Worm (Caenorhabditis elegans) whole organism, L4 larva: ENCODE measurements around the gene W06G6.20.

Experiments used
- D1046.2 ChIP-seq: fragments of 200-800 bp; sonication (Bioruptor generic); IDR thresholded peaks from 2 replicates; pipeline ENCODE4 v1.3.6; 2022; ENCODE audit warnings: missing genetic modification characterization, missing compliant biosample characterization
- F37D6.2 ChIP-seq: sonication (generic microtip); optimal IDR thresholded peaks from 2 replicates; lab custom pipeline; 2016; ENCODE audit warnings: mild to moderate bottlenecking, missing genetic modification characterization, missing compliant biosample characterization
- F44E2.7 ChIP-seq: fragments of 200-800 bp; sonication (Bioruptor generic); IDR thresholded peaks from 2 replicates; pipeline ENCODE4 v2.1.2; 2022; ENCODE audit warnings: missing genetic modification characterization, missing compliant biosample characterization
- Y48G9A.11 ChIP-seq: fragments of 200-800 bp; sonication (Bioruptor generic); IDR thresholded peaks from 2 replicates; pipeline ENCODE4 v1.3.6; 2022; ENCODE audit warnings: missing genetic modification reagents, missing genetic modification characterization, missing compliant biosample characterization
- ZK337.2 ChIP-seq: fragments of 200-800 bp; sonication (Bioruptor generic); IDR thresholded peaks from 2 replicates; pipeline ENCODE4 v1.3.6; 2022; ENCODE audit warnings: missing genetic modification reagents, missing genetic modification characterization, missing compliant biosample characterization
- ZK546.5 ChIP-seq, 2 experiments: sonication (generic microtip); optimal IDR thresholded peaks; 2 replicates each; lab custom pipeline; 2017; ENCODE audit warnings: missing biosample characterization in 2 of 2, missing genetic modification characterization in 2 of 2
- aha-1 ChIP-seq: fragments of 150-350 bp; peaks from one replicate; lab custom pipeline; 2014; ENCODE audit warnings: missing biosample characterization, missing genetic modification characterization
- arid-1 ChIP-seq: fragments of 200-800 bp; sonication (Bioruptor generic); conservative IDR thresholded peaks from 2 replicates; pipeline ENCODE4 v1.3.6; 2022; ENCODE audit warnings: missing genetic modification reagents, missing genetic modification characterization, missing compliant biosample characterization
- ceh-32 ChIP-seq: sonication (generic microtip); optimal IDR thresholded peaks from 2 replicates; lab custom pipeline; 2016; ENCODE audit warnings: mild to moderate bottlenecking, missing genetic modification characterization, missing compliant biosample characterization; ENCODE audit not compliant: poor library complexity
- ceh-82 ChIP-seq: sonication (generic microtip); optimal IDR thresholded peaks from 2 replicates; lab custom pipeline; 2017; ENCODE audit warnings: missing biosample characterization, missing genetic modification characterization
- ctbp-1 ChIP-seq: fragments of 200-800 bp; sonication (Bioruptor generic); IDR thresholded peaks from 2 replicates; pipeline ENCODE4 v1.3.6; 2022; ENCODE audit warnings: missing genetic modification reagents, missing genetic modification characterization, missing compliant biosample characterization
- daf-12 ChIP-seq: fragments of 150-350 bp; optimal IDR thresholded peaks from 2 replicates; lab custom pipeline; 2014; ENCODE audit warnings: missing biosample characterization, missing genetic modification reagents, missing genetic modification characterization
- daf-16 ChIP-seq, 3 experiments: sonication (generic microtip); optimal IDR thresholded peaks; 2 replicates each; lab custom pipeline; 2016 to 2017; ENCODE audit warnings: missing genetic modification characterization in 3 of 3, missing genetic modification reagents in 3 of 3, mild to moderate bottlenecking in 2 of 3, missing compliant biosample characterization in 2 of 3, missing biosample characterization in 1 of 3, moderate library complexity in 1 of 3
- daf-19 ChIP-seq: fragments of 200-800 bp; sonication (Bioruptor generic); conservative IDR thresholded peaks from 2 replicates; pipeline ENCODE4 v1.3.6; 2022; ENCODE audit warnings: missing genetic modification characterization, missing compliant biosample characterization
- daf-8 ChIP-seq: fragments of 200-800 bp; sonication (Bioruptor generic); IDR thresholded peaks from 2 replicates; pipeline ENCODE4 v1.3.6; 2022; ENCODE audit warnings: missing genetic modification characterization, missing compliant biosample characterization
- dmd-6 ChIP-seq: fragments of 200-800 bp; sonication (Bioruptor generic); IDR thresholded peaks from 2 replicates; pipeline ENCODE4 v1.3.6; 2022; ENCODE audit warnings: missing genetic modification reagents, missing genetic modification characterization, missing compliant biosample characterization
- dmd-8 ChIP-seq: fragments of 200-800 bp; sonication (Bioruptor generic); IDR thresholded peaks from 2 replicates; pipeline ENCODE4 v1.3.6; 2022; ENCODE audit warnings: missing genetic modification characterization, missing compliant biosample characterization
- dpl-1 ChIP-seq: fragments of 150-350 bp; optimal IDR thresholded peaks from 2 replicates; lab custom pipeline; 2014; ENCODE audit warnings: missing biosample characterization, missing genetic modification reagents, missing genetic modification characterization
- duxl-1 ChIP-seq: sonication (generic microtip); optimal IDR thresholded peaks from 2 replicates; lab custom pipeline; 2016; ENCODE audit warnings: mild to moderate bottlenecking, missing genetic modification characterization, moderate library complexity, missing compliant biosample characterization; ENCODE audit not compliant: poor library complexity
- dve-1 ChIP-seq: sonication (generic microtip); optimal IDR thresholded peaks from 2 replicates; lab custom pipeline; 2017; ENCODE audit warnings: antibody characterized with exemption, mild to moderate bottlenecking, missing genetic modification characterization, missing compliant biosample characterization; ENCODE audit not compliant: insufficient read depth
- fkh-10 ChIP-seq: fragments of 150-350 bp; optimal IDR thresholded peaks from 2 replicates; lab custom pipeline; 2014; ENCODE audit warnings: missing biosample characterization, missing genetic modification reagents, missing genetic modification characterization
- hif-1 ChIP-seq, 2 experiments: sonication (generic microtip); optimal IDR thresholded peaks; 2 replicates each; lab custom pipeline; 2016 to 2017; ENCODE audit warnings: missing compliant biosample characterization in 2 of 2, missing genetic modification characterization in 2 of 2, missing genetic modification reagents in 2 of 2, missing genotype in 2 of 2, mild to moderate bottlenecking in 1 of 2
- hmg-1.1 ChIP-seq: fragments of 200-800 bp; sonication (Bioruptor generic); IDR thresholded peaks from 2 replicates; pipeline ENCODE4 v1.3.6; 2022; ENCODE audit warnings: missing genetic modification reagents, missing genetic modification characterization, missing compliant biosample characterization
- jun-1 ChIP-seq: fragments of 150-350 bp; optimal IDR thresholded peaks from 2 replicates; lab custom pipeline; 2014; ENCODE audit warnings: missing biosample characterization, missing genetic modification reagents, missing genetic modification characterization
- lim-7 ChIP-seq: fragments of 200-800 bp; sonication (Bioruptor generic); IDR thresholded peaks from 2 replicates; pipeline ENCODE4 v1.3.6; 2022; ENCODE audit warnings: missing genetic modification characterization, missing compliant biosample characterization
- lin-1 ChIP-seq: fragments of 200-800 bp; sonication (Bioruptor generic); IDR thresholded peaks from 2 replicates; pipeline ENCODE4 v1.3.6; 2022; ENCODE audit warnings: missing genetic modification reagents, missing genetic modification characterization, missing compliant biosample characterization
- lin-29 ChIP-seq: fragments of 200-800 bp; sonication (Bioruptor generic); IDR thresholded peaks from 2 replicates; pipeline ENCODE4 v1.3.6; 2022; ENCODE audit warnings: missing genetic modification reagents, missing genetic modification characterization, missing compliant biosample characterization
- lin-39 ChIP-seq: fragments of 150-350 bp; optimal IDR thresholded peaks from 2 replicates; lab custom pipeline; 2014; ENCODE audit warnings: missing biosample characterization, missing genetic modification reagents, missing genetic modification characterization
- lir-3 ChIP-seq: sonication (generic microtip); optimal IDR thresholded peaks from 2 replicates; lab custom pipeline; 2016; ENCODE audit warnings: mild to moderate bottlenecking, missing genetic modification characterization, missing compliant biosample characterization
- madf-5 ChIP-seq, 2 experiments: fragments of 200-800 bp; sonication (Bioruptor generic); IDR thresholded peaks; 2 replicates each; pipeline ENCODE4 v1.3.6; 2022; ENCODE audit warnings: missing compliant biosample characterization in 2 of 2, missing genetic modification characterization in 2 of 2
- mdl-1 ChIP-seq, 2 experiments: fragments of 150-350 bp in 1 of 2; sonication (generic microtip) in 1 of 2; optimal IDR thresholded peaks; 2 replicates each; lab custom pipeline; 2014 to 2017; ENCODE audit warnings: missing biosample characterization in 2 of 2, missing genetic modification characterization in 2 of 2
- mxl-2 ChIP-seq: fragments of 200-800 bp; sonication (Bioruptor generic); conservative IDR thresholded peaks from 2 replicates; pipeline ENCODE4 v1.3.6; 2022; ENCODE audit warnings: missing genetic modification reagents, missing genetic modification characterization, missing compliant biosample characterization
- nhr-237 ChIP-seq: sonication (generic microtip); optimal IDR thresholded peaks from 2 replicates; lab custom pipeline; 2017; ENCODE audit warnings: missing biosample characterization, missing genetic modification characterization
- nhr-25 ChIP-seq: sonication (generic microtip); optimal IDR thresholded peaks from 2 replicates; lab custom pipeline; 2017; ENCODE audit warnings: missing genetic modification characterization, mild to moderate bottlenecking, missing compliant biosample characterization, antibody characterized with exemption, moderate library complexity, borderline replicate concordance; ENCODE audit not compliant: insufficient read depth
- nhr-41 ChIP-seq: fragments of 200-800 bp; sonication (Bioruptor generic); IDR thresholded peaks from 2 replicates; pipeline ENCODE4 v1.3.6; 2022; ENCODE audit warnings: missing genetic modification reagents, missing genetic modification characterization, missing compliant biosample characterization
- php-3 ChIP-seq: fragments of 200-800 bp; sonication (Bioruptor generic); IDR thresholded peaks from 2 replicates; pipeline ENCODE4 v1.3.6; 2022; ENCODE audit warnings: missing genetic modification reagents, missing genetic modification characterization, missing compliant biosample characterization
- pqm-1 ChIP-seq: sonication (generic microtip); optimal IDR thresholded peaks from 2 replicates; lab custom pipeline; 2017; ENCODE audit warnings: missing biosample characterization, missing genetic modification characterization
- rbr-2 ChIP-seq: sonication (generic microtip); optimal IDR thresholded peaks from 2 replicates; lab custom pipeline; 2016; ENCODE audit warnings: missing genotype, missing genetic modification characterization, missing compliant biosample characterization
- saeg-2 ChIP-seq: fragments of 200-800 bp; sonication (Bioruptor generic); IDR thresholded peaks from 2 replicates; pipeline ENCODE4 v1.3.6; 2022; ENCODE audit warnings: missing genetic modification reagents, missing genetic modification characterization, missing compliant biosample characterization
- snpc-1.2 ChIP-seq: fragments of 200-800 bp; sonication (Bioruptor generic); IDR thresholded peaks from 2 replicates; pipeline ENCODE4 v1.3.6; 2022; ENCODE audit warnings: missing genetic modification reagents, missing genetic modification characterization, missing compliant biosample characterization
- snpc-4 ChIP-seq: fragments of 150-350 bp; optimal IDR thresholded peaks from 2 replicates; lab custom pipeline; 2014; ENCODE audit warnings: missing biosample characterization, missing genetic modification characterization
- spr-3 ChIP-seq: fragments of 200-800 bp; sonication (Bioruptor generic); optimal IDR thresholded peaks from 2 replicates; lab custom pipeline; 2018; ENCODE audit warnings: mild to moderate bottlenecking, missing genetic modification characterization, missing compliant biosample characterization
- tag-97 ChIP-seq: fragments of 200-800 bp; sonication (Bioruptor generic); IDR thresholded peaks from 2 replicates; pipeline ENCODE4 v1.3.6; 2022; ENCODE audit warnings: missing genetic modification characterization, missing compliant biosample characterization
- unc-39 ChIP-seq: sonication (generic microtip); optimal IDR thresholded peaks from 2 replicates; lab custom pipeline; 2017; ENCODE audit warnings: missing biosample characterization, missing genetic modification characterization
- zfp-3 ChIP-seq: fragments of 200-800 bp; sonication (Bioruptor generic); conservative IDR thresholded peaks from 2 replicates; pipeline ENCODE4 v1.3.6; 2022; ENCODE audit warnings: missing genetic modification reagents, missing genetic modification characterization, missing compliant biosample characterization
- zip-2 ChIP-seq: fragments of 150-350 bp; optimal IDR thresholded peaks from 2 replicates; lab custom pipeline; 2014; ENCODE audit warnings: missing biosample characterization, missing genetic modification characterization

W06G6.20 gene

ce11 chrV:16643558-16643957 is 4.6 kb downstream of the W06G6.20 start, which contains the start of gene srw-77:
TSS of gene srw-77 (minus strand) at chrV:16643658.
- no peak for TF ChIP-seq nhr-237 (tag; lab: Kevin White, UChicago)
- TF ChIP-seq daf-12 (tag; lab: Kevin White, UChicago), result no peak
- no peak for TF ChIP-seq fkh-10
- TF ChIP-seq ceh-32, result no peak
- no peak for TF ChIP-seq pqm-1
- no peak for TF ChIP-seq madf-5 (GFP tag; IDR thresholded peaks at IDR 0.05; lab: Robert Waterston, UW)
- TF ChIP-seq mxl-2, result no peak
- TF ChIP-seq ceh-82 (tag; lab: Kevin White, UChicago), result no peak
- TF ChIP-seq rbr-2 (tag; lab: Kevin White, UChicago), result no peak
- no peak for TF ChIP-seq hif-1 (tag; optimal IDR thresholded peaks at IDR 0.05; lab: Kevin White, UChicago)
- no peak for TF ChIP-seq dpl-1
- no peak for TF ChIP-seq F37D6.2 (tag; lab: Kevin White, UChicago)
- no peak for TF ChIP-seq aha-1
- no peak for TF ChIP-seq duxl-1

ce11 chrV:16640366-16640765 is 7.8 kb downstream of the W06G6.20 start:
- TF ChIP-seq hmg-1.1, result no peak
- TF ChIP-seq lin-29, result no peak
- peak; percentile 43; the same call in 1 of the 2 replicates for TF ChIP-seq dmd-6 (GFP tag; lab: Robert Waterston, UW)
- TF ChIP-seq zfp-3 (GFP tag; lab: Robert Waterston, UW), result 0 out of 2 replicates have a peak, but pooled peaks have one; percentile 38
- peak; percentile 74 for TF ChIP-seq lim-7 (GFP tag; lab: Robert Waterston, UW)
- TF ChIP-seq tag-97 (GFP tag; lab: Robert Waterston, UW), result no peak
- TF ChIP-seq ctbp-1 (GFP tag; lab: Robert Waterston, UW), result no peak
- TF ChIP-seq duxl-1, result peak; percentile 74
- TF ChIP-seq jun-1, result no peak
- no peak for TF ChIP-seq mxl-2
- TF ChIP-seq nhr-41 (GFP tag; lab: Robert Waterston, UW), result 0 out of 2 replicates have a peak, but pooled peaks have one; percentile 10
- peak; percentile 30; the same call in 1 of the 2 replicates for TF ChIP-seq php-3 (GFP tag; lab: Robert Waterston, UW)
- TF ChIP-seq daf-16 (GFP tag; optimal IDR thresholded peaks at IDR 0.05; lab: Kevin White, UChicago), result no peak
- peak; percentile 42 for TF ChIP-seq daf-16 (tag; optimal IDR thresholded peaks at IDR 0.05; lab: Kevin White, UChicago)
- peak; percentile 69 for TF ChIP-seq daf-19
- TF ChIP-seq unc-39 (tag; lab: Kevin White, UChicago), result no peak
- peak; percentile 81; the same call in 1 of the 2 replicates for TF ChIP-seq dmd-8 (GFP tag; lab: Robert Waterston, UW)
- TF ChIP-seq F44E2.7, result 0 out of 2 replicates have a peak, but pooled peaks have one; percentile 48
- 0 out of 2 replicates have a peak, but pooled peaks have one; percentile 12 for TF ChIP-seq lin-1
- TF ChIP-seq arid-1 (GFP tag; lab: Robert Waterston, UW), result 0 out of 2 replicates have a peak, but pooled peaks have one; percentile 21

- TF ChIP-seq arid-1 (GFP tag; lab: Robert Waterston, UW) (no peak), ZK546.5 (tag; optimal IDR thresholded peaks at IDR 0.05; lab: Kevin White, UChicago) (no peak), ZK337.2 (GFP tag; lab: Robert Waterston, UW) (no peak), daf-8 (GFP tag; lab: Robert Waterston, UW) (no peak), ctbp-1 (GFP tag; lab: Robert Waterston, UW) (no peak), dve-1 (tag; lab: Kevin White, UChicago) (no peak), zip-2 (tag; lab: Kevin White, UChicago) (no peak)
Measured at ce11 chrV:16638204-16638603, 10.0 kb downstream of the W06G6.20 start, which contains the start of gene srw-76. TSS of gene srw-76 (minus strand) at chrV:16638304.

- TF ChIP-seq F37D6.2 (tag; lab: Kevin White, UChicago), result no peak
- no peak for TF ChIP-seq nhr-25
- TF ChIP-seq lir-3 (tag; lab: Kevin White, UChicago), result no peak
- TF ChIP-seq snpc-1.2, result no peak
- no peak for TF ChIP-seq ctbp-1 (GFP tag; lab: Robert Waterston, UW)
- TF ChIP-seq D1046.2, result no peak
- no peak for TF ChIP-seq snpc-4 (tag; lab: Kevin White, UChicago)
- TF ChIP-seq spr-3, result no peak
- TF ChIP-seq Y48G9A.11 (GFP tag; lab: Robert Waterston, UW), result no peak
- no peak for TF ChIP-seq daf-8 (GFP tag; lab: Robert Waterston, UW)
- TF ChIP-seq mdl-1 (tag; optimal IDR thresholded peaks at IDR 0.05; lab: Kevin White, UChicago), result no peak
- no peak for TF ChIP-seq lin-39 (tag; lab: Kevin White, UChicago)
- TF ChIP-seq ZK546.5 (tag; optimal IDR thresholded peaks at IDR 0.05; lab: Kevin White, UChicago), result no peak
- no peak for TF ChIP-seq dpl-1
- TF ChIP-seq saeg-2 (GFP tag; lab: Robert Waterston, UW), result no peak
Measured at ce11 chrV:16635911-16636310, 12.3 kb downstream of the W06G6.20 start, which contains the start of gene mltn-11. TSS of gene mltn-11 (plus strand) at chrV:16636186.
